Fruit fly (Drosophila melanogaster) whole organism, embryonic: ENCODE measurements around the gene CG14694.

ENCODE experiments used
- Antp ChIP-seq: fragments of 200-800 bp; sonication (Bioruptor generic); optimal IDR thresholded peaks from 3 replicates; lab custom pipeline; 2016; ENCODE audit warnings: missing biosample characterization, missing genetic modification characterization
- B-H1 ChIP-seq: fragments of 200-800 bp; sonication (Bioruptor generic); IDR thresholded peaks from 3 replicates; pipeline ENCODE4 v1.3.6; 2022; ENCODE audit warnings: missing biosample characterization, missing genetic modification characterization
- Bdp1 ChIP-seq: fragments of 200-800 bp; sonication (Bioruptor generic); optimal IDR thresholded peaks from 3 replicates; lab custom pipeline; 2016; ENCODE audit warnings: missing biosample characterization, missing genetic modification characterization
- CG10366 ChIP-seq: fragments of 200-800 bp; sonication (Bioruptor generic); IDR thresholded peaks from 2 replicates; pipeline ENCODE4 v1.3.6; 2022; ENCODE audit warnings: missing biosample characterization, missing genetic modification characterization
- CG10431 ChIP-seq: fragments of 200-800 bp; sonication (Bioruptor generic); optimal IDR thresholded peaks from 3 replicates; lab custom pipeline; 2018; ENCODE audit warnings: missing biosample characterization, mild to moderate bottlenecking, missing genetic modification characterization
- CG10565 ChIP-seq: fragments of 200-800 bp; sonication (Bioruptor generic); optimal IDR thresholded peaks from 3 replicates; lab custom pipeline; 2016; ENCODE audit warnings: missing biosample characterization, mild to moderate bottlenecking, missing genetic modification characterization
- CG11723 ChIP-seq: fragments of 200-800 bp; sonication (Bioruptor generic); optimal IDR thresholded peaks from 2 replicates; lab custom pipeline; 2017; ENCODE audit warnings: missing biosample characterization, mild to moderate bottlenecking, missing genetic modification characterization
- CG12659 ChIP-seq: fragments of 200-800 bp; sonication (Bioruptor generic); optimal IDR thresholded peaks from 3 replicates; lab custom pipeline; 2017; ENCODE audit warnings: mild to moderate bottlenecking, missing biosample characterization, missing genetic modification reagents, missing genetic modification characterization
- CG13775 ChIP-seq: fragments of 200-800 bp; sonication (Bioruptor generic); optimal IDR thresholded peaks from 3 replicates; lab custom pipeline; 2017; ENCODE audit warnings: missing biosample characterization, mild to moderate bottlenecking, missing genetic modification characterization
- CG14667 ChIP-seq: fragments of 200-800 bp; sonication (Bioruptor generic); IDR thresholded peaks from 2 replicates; pipeline ENCODE4 v1.3.6; 2022; ENCODE audit warnings: missing biosample characterization, missing genetic modification characterization
- CG15011 ChIP-seq: fragments of 200-800 bp; sonication (Bioruptor generic); optimal IDR thresholded peaks from 3 replicates; lab custom pipeline; 2018; ENCODE audit warnings: missing biosample characterization, mild to moderate bottlenecking, missing genetic modification characterization
- CG1647 ChIP-seq: fragments of 200-800 bp; sonication (Bioruptor generic); optimal IDR thresholded peaks from 3 replicates; lab custom pipeline; 2016; ENCODE audit warnings: missing biosample characterization, missing genetic modification characterization
- CG16863 ChIP-seq: fragments of 200-800 bp; sonication (Bioruptor generic); optimal IDR thresholded peaks from 3 replicates; lab custom pipeline; 2016; ENCODE audit warnings: missing biosample characterization, missing genetic modification characterization
- CG4730 ChIP-seq: fragments of 200-800 bp; sonication (Bioruptor generic); IDR thresholded peaks from 2 replicates; pipeline ENCODE4 v1.3.6; 2022; ENCODE audit warnings: missing biosample characterization, missing genetic modification characterization
- CG5245 ChIP-seq: fragments of 200-800 bp; sonication (Bioruptor generic); optimal IDR thresholded peaks from 3 replicates; lab custom pipeline; 2016; ENCODE audit warnings: missing biosample characterization, missing genetic modification characterization
- CG7372 ChIP-seq: fragments of 200-800 bp; sonication (Bioruptor generic); IDR thresholded peaks from 2 replicates; pipeline ENCODE4 v1.3.6; 2022; ENCODE audit warnings: missing biosample characterization, missing genetic modification characterization
- CG7786 ChIP-seq: fragments of 200-800 bp; sonication (Bioruptor generic); optimal IDR thresholded peaks from 2 replicates; lab custom pipeline; 2016; ENCODE audit warnings: missing biosample characterization, missing genetic modification characterization
- CG7987 ChIP-seq: fragments of 200-800 bp; sonication (Bioruptor generic); optimal IDR thresholded peaks from 2 replicates; lab custom pipeline; 2018; ENCODE audit warnings: missing biosample characterization, mild to moderate bottlenecking, missing genetic modification characterization, moderate library complexity
- CG9215 ChIP-seq: fragments of 200-800 bp; sonication (Bioruptor generic); IDR thresholded peaks from 2 replicates; pipeline ENCODE4 v1.3.6; 2022; ENCODE audit warnings: missing biosample characterization, missing genetic modification characterization
- CG9797 ChIP-seq: fragments of 200-800 bp; sonication (Bioruptor generic); optimal IDR thresholded peaks from 3 replicates; lab custom pipeline; 2018; ENCODE audit warnings: missing biosample characterization, mild to moderate bottlenecking, missing genetic modification characterization
- D19B ChIP-seq: fragments of 200-800 bp; sonication (Bioruptor generic); optimal IDR thresholded peaks from 2 replicates; lab custom pipeline; 2017; ENCODE audit warnings: missing biosample characterization, mild to moderate bottlenecking, missing genetic modification characterization
- E2f2 ChIP-seq: fragments of 200-800 bp; sonication (Bioruptor generic); IDR thresholded peaks from 2 replicates; pipeline ENCODE4 v1.3.6; 2022; ENCODE audit warnings: missing biosample characterization, missing genetic modification characterization
- MBD-R2 ChIP-seq: fragments of 200-800 bp; sonication (Bioruptor generic); IDR thresholded peaks from 2 replicates; pipeline ENCODE4 v1.3.6; 2022; ENCODE audit warnings: missing biosample characterization, missing genetic modification characterization
- MESR4 ChIP-seq: fragments of 200-800 bp; sonication (Bioruptor generic); optimal IDR thresholded peaks from 2 replicates; lab custom pipeline; 2018; ENCODE audit warnings: missing biosample characterization, mild to moderate bottlenecking, missing genetic modification characterization, moderate library complexity
- Med ChIP-seq: fragments of 200-800 bp; sonication (Bioruptor generic); peaks from one replicate; lab custom pipeline; 2016; ENCODE audit warnings: missing biosample characterization, missing genetic modification characterization, mild to moderate bottlenecking, inconsistent platforms, moderate library complexity
- Mes4 ChIP-seq: fragments of 200-800 bp; sonication (Bioruptor generic); optimal IDR thresholded peaks from 2 replicates; lab custom pipeline; 2016; ENCODE audit warnings: missing biosample characterization, missing genetic modification characterization
- NC2β ChIP-seq: fragments of 200-800 bp; sonication (Bioruptor generic); optimal IDR thresholded peaks from 2 replicates; lab custom pipeline; 2016; ENCODE audit warnings: missing biosample characterization, missing genetic modification characterization
- Nf-YB ChIP-seq: fragments of 200-800 bp; sonication (Bioruptor generic); optimal IDR thresholded peaks from 3 replicates; lab custom pipeline; 2019; ENCODE audit warnings: missing biosample characterization, mild to moderate bottlenecking, missing genetic modification characterization, moderate library complexity
- Ssrp ChIP-seq: fragments of 200-800 bp; sonication (Bioruptor generic); optimal IDR thresholded peaks from 2 replicates; lab custom pipeline; 2018; ENCODE audit warnings: missing biosample characterization, mild to moderate bottlenecking, missing genetic modification characterization, moderate library complexity
- aop ChIP-seq: fragments of 200-800 bp; sonication (Bioruptor generic); IDR thresholded peaks from 2 replicates; pipeline ENCODE4 v1.3.6; 2022; ENCODE audit warnings: missing biosample characterization, missing genetic modification characterization
- br ChIP-seq: fragments of >200 bp; optimal IDR thresholded peaks from 2 replicates; lab custom pipeline; 2017
- bsh ChIP-seq, 2 experiments: fragments of 200-800 bp; sonication (Bioruptor generic); optimal IDR thresholded peaks; 2 replicates each; lab custom pipeline; 2017 to 2018; ENCODE audit warnings: mild to moderate bottlenecking in 2 of 2, missing biosample characterization in 2 of 2, missing genetic modification characterization in 2 of 2, moderate library complexity in 1 of 2
- chn ChIP-seq: fragments of 200-800 bp; sonication (Bioruptor generic); optimal IDR thresholded peaks from 2 replicates; lab custom pipeline; 2016; ENCODE audit warnings: missing biosample characterization, missing genetic modification characterization
- crc ChIP-seq: fragments of 200-800 bp; sonication (Bioruptor generic); optimal IDR thresholded peaks from 2 replicates; lab custom pipeline; 2016; ENCODE audit warnings: missing biosample characterization, missing genetic modification characterization
- gcm ChIP-seq: fragments of 200-800 bp; sonication (Bioruptor generic); optimal IDR thresholded peaks from 2 replicates; lab custom pipeline; 2019; ENCODE audit warnings: missing biosample characterization, mild to moderate bottlenecking, missing genetic modification characterization, moderate library complexity
- hb ChIP-seq: fragments of 200-800 bp; sonication (Bioruptor generic); IDR thresholded peaks from 3 replicates; pipeline ENCODE4 v1.3.6; 2022; ENCODE audit warnings: missing biosample characterization, missing genetic modification characterization; ENCODE audit not compliant: partially characterized antibody
- inv ChIP-seq: fragments of 200-800 bp; sonication (Bioruptor generic); IDR thresholded peaks from 2 replicates; pipeline ENCODE4 v1.3.6; 2022; ENCODE audit warnings: missing biosample characterization, missing genetic modification characterization; ENCODE audit not compliant: partially characterized antibody
- jumu ChIP-seq: fragments of 200-800 bp; sonication (Bioruptor generic); optimal IDR thresholded peaks from 3 replicates; lab custom pipeline; 2016; ENCODE audit warnings: missing biosample characterization, missing genetic modification characterization
- knrl ChIP-seq: fragments of 200-800 bp; sonication (Bioruptor generic); IDR thresholded peaks from 3 replicates; pipeline ENCODE4 v1.3.6; 2022; ENCODE audit warnings: missing biosample characterization, missing genetic modification characterization; ENCODE audit not compliant: partially characterized antibody
- p53 ChIP-seq: fragments of 200-800 bp; sonication (Bioruptor generic); optimal IDR thresholded peaks from 2 replicates; lab custom pipeline; 2016; ENCODE audit warnings: missing biosample characterization, missing genetic modification characterization
- pita ChIP-seq: fragments of 200-800 bp; sonication (Bioruptor generic); optimal IDR thresholded peaks from 2 replicates; lab custom pipeline; 2017; ENCODE audit warnings: missing biosample characterization, mild to moderate bottlenecking, missing genetic modification characterization
- psq ChIP-seq: fragments of 200-800 bp; sonication (Bioruptor generic); optimal IDR thresholded peaks from 2 replicates; lab custom pipeline; 2017; ENCODE audit warnings: missing biosample characterization, missing genetic modification characterization
- rib ChIP-seq: fragments of 200-800 bp; sonication (Bioruptor generic); IDR thresholded peaks from 2 replicates; pipeline ENCODE4 v1.3.6; 2022; ENCODE audit warnings: missing biosample characterization, missing genetic modification characterization
- ro ChIP-seq: fragments of 200-800 bp; sonication (Bioruptor generic); IDR thresholded peaks from 2 replicates; pipeline ENCODE4 v1.3.6; 2022; ENCODE audit warnings: missing biosample characterization, missing genetic modification characterization
- run ChIP-seq: fragments of 200-800 bp; sonication (Bioruptor generic); optimal IDR thresholded peaks from 3 replicates; lab custom pipeline; 2018; ENCODE audit warnings: missing biosample characterization, mild to moderate bottlenecking, missing genetic modification characterization
- shn ChIP-seq: fragments of 200-800 bp; sonication (Bioruptor generic); optimal IDR thresholded peaks from 3 replicates; lab custom pipeline; 2016; ENCODE audit warnings: missing biosample characterization, missing genetic modification characterization
- stwl ChIP-seq: fragments of 200-800 bp; sonication (Bioruptor generic); optimal IDR thresholded peaks from 3 replicates; lab custom pipeline; 2018; ENCODE audit warnings: missing biosample characterization, mild to moderate bottlenecking, missing genetic modification characterization, moderate library complexity
- tx ChIP-seq: fragments of 200-800 bp; sonication (Bioruptor generic); optimal IDR thresholded peaks from 2 replicates; lab custom pipeline; 2016; ENCODE audit warnings: missing biosample characterization, missing genetic modification characterization
- vfl ChIP-seq: fragments of 200-800 bp; sonication (Bioruptor generic); optimal IDR thresholded peaks from 2 replicates; lab custom pipeline; 2016; ENCODE audit warnings: missing biosample characterization, missing genetic modification characterization

Gene CG14694

dm6 chr3R:10875515-10876434 is 16.2 kb upstream of the CG14694 start, which contains the start of gene Sodh2 (continued):
- TF ChIP-seq CG9215, result peak; percentile 61
- peak in 1 of 2 experiments; percentile 69 for TF ChIP-seq bsh (GFP tag; optimal IDR thresholded peaks at IDR 0.05; lab: Kevin White, UChicago)
- TF ChIP-seq crc, result peak; percentile 34
- peak; percentile 17 for TF ChIP-seq Mes4 (GFP tag; lab: Kevin White, UChicago)
- peak; percentile 66 for TF ChIP-seq Nf-YB
- TF ChIP-seq rib (GFP tag; lab: Robert Waterston, UW), result peak; percentile 85
- TF ChIP-seq ro (GFP tag; lab: Robert Waterston, UW), result no peak
- TF ChIP-seq CG10431 (GFP tag; lab: Kevin White, UChicago), result peak; percentile 42
- TF ChIP-seq jumu (GFP tag; lab: Kevin White, UChicago), result peak; percentile 27
- no peak for TF ChIP-seq shn (GFP tag; lab: Kevin White, UChicago)
- TF ChIP-seq knrl (GFP tag; lab: Robert Waterston, UW), result no peak
- no peak for TF ChIP-seq stwl (tag; lab: Kevin White, UChicago)
- TF ChIP-seq MESR4, result no peak
- peak; percentile 95 for TF ChIP-seq Med (GFP tag; lab: Kevin White, UChicago)
- no peak for TF ChIP-seq hb (GFP tag; lab: Robert Waterston, UW)
- peak; percentile 67 for TF ChIP-seq Antp (GFP tag; lab: Kevin White, UChicago)
- TF ChIP-seq br (lab: Kevin White, UChicago), result no peak
- TF ChIP-seq CG7786 (GFP tag; lab: Kevin White, UChicago), result peak; percentile 67
- TF ChIP-seq D19B (GFP tag; lab: Kevin White, UChicago), result peak; percentile 59
- TF ChIP-seq MBD-R2 (GFP tag; lab: Robert Waterston, UW), result peak; percentile 47; the same call in 1 of the 2 replicates
- TF ChIP-seq run (tag; lab: Kevin White, UChicago), result peak; percentile 64
- TF ChIP-seq chn (GFP tag; lab: Kevin White, UChicago), result peak; percentile 22
- TF ChIP-seq B-H1 (GFP tag; lab: Robert Waterston, UW), result no peak; the same call in 2 of the 3 replicates
- TF ChIP-seq gcm (GFP tag; lab: Kevin White, UChicago), result peak; percentile 67
- peak; percentile 85 for TF ChIP-seq CG12659 (GFP tag; lab: Kevin White, UChicago)
- peak; percentile 80 for TF ChIP-seq CG11723 (GFP tag; lab: Kevin White, UChicago)
- peak; percentile 46; the same call in 1 of the 2 replicates for TF ChIP-seq CG7372 (GFP tag; lab: Robert Waterston, UW)
- TF ChIP-seq inv, result no peak
- peak; percentile 27 for TF ChIP-seq Bdp1 (GFP tag; lab: Kevin White, UChicago)
- TF ChIP-seq CG10366 (GFP tag; lab: Robert Waterston, UW), result peak; percentile 59
- no peak for TF ChIP-seq psq (GFP tag; lab: Kevin White, UChicago)
- peak; percentile 25 for TF ChIP-seq CG5245 (GFP tag; lab: Kevin White, UChicago)
- TF ChIP-seq CG13775 (GFP tag; lab: Kevin White, UChicago), result peak; percentile 63
- peak; percentile 30 for TF ChIP-seq CG16863 (GFP tag; lab: Kevin White, UChicago)
- no peak for TF ChIP-seq p53
- TF ChIP-seq vfl, result peak; percentile 81
- TF ChIP-seq tx (GFP tag; lab: Kevin White, UChicago), result peak; percentile 43
- peak; percentile 53 for TF ChIP-seq CG14667 (GFP tag; lab: Robert Waterston, UW)
- peak; percentile 39 for TF ChIP-seq CG15011
- no peak for TF ChIP-seq CG10565 (GFP tag; lab: Kevin White, UChicago)
- no peak for TF ChIP-seq aop (GFP tag; lab: Robert Waterston, UW)
- 0 out of 2 replicates have a peak, but pooled peaks have one; percentile 44 for TF ChIP-seq E2f2 (GFP tag; lab: Robert Waterston, UW)
- peak; percentile 91 for TF ChIP-seq CG7987
- TF ChIP-seq CG1647 (GFP tag; lab: Kevin White, UChicago), result peak; percentile 45
- TF ChIP-seq Ssrp (tag; lab: Kevin White, UChicago), result peak; percentile 17
- TF ChIP-seq CG4730 (GFP tag; lab: Robert Waterston, UW), result no peak
- TF ChIP-seq NC2β, result no peak
- peak; percentile 22 for TF ChIP-seq CG9797 (GFP tag; lab: Kevin White, UChicago)
- no peak for TF ChIP-seq pita (GFP tag; lab: Kevin White, UChicago)
